Fruit fly (Drosophila melanogaster) whole organism, embryonic: Measurements from ENCODE around the gene CG9667.

ENCODE experiments used
- Asciz ChIP-seq: fragments of 200-800 bp; sonication (Bioruptor generic); optimal IDR thresholded peaks from 2 replicates; lab custom pipeline; 2017; ENCODE audit warnings: missing biosample characterization, mild to moderate bottlenecking, missing genetic modification characterization, missing genetic modification reagents
- B-H2 ChIP-seq: fragments of 200-800 bp; sonication (Bioruptor generic); optimal IDR thresholded peaks from 2 replicates; lab custom pipeline; 2018; ENCODE audit warnings: missing biosample characterization, mild to moderate bottlenecking, missing genetic modification characterization
- BtbVII ChIP-seq: fragments of 200-800 bp; sonication (Bioruptor generic); optimal IDR thresholded peaks from 3 replicates; lab custom pipeline; 2017; ENCODE audit warnings: missing biosample characterization, mild to moderate bottlenecking, missing genetic modification characterization
- CG10366 ChIP-seq: fragments of 200-800 bp; sonication (Bioruptor generic); IDR thresholded peaks from 2 replicates; pipeline ENCODE4 v1.3.6; 2022; ENCODE audit warnings: missing biosample characterization, missing genetic modification characterization
- CG11504 ChIP-seq: fragments of 200-800 bp; sonication (Bioruptor generic); optimal IDR thresholded peaks from 3 replicates; lab custom pipeline; 2019; ENCODE audit warnings: missing biosample characterization, mild to moderate bottlenecking, missing genetic modification characterization, moderate library complexity
- CG12659 ChIP-seq: fragments of 200-800 bp; sonication (Bioruptor generic); optimal IDR thresholded peaks from 3 replicates; lab custom pipeline; 2017; ENCODE audit warnings: mild to moderate bottlenecking, missing biosample characterization, missing genetic modification reagents, missing genetic modification characterization
- CG13287 ChIP-seq: fragments of 200-800 bp; sonication (Bioruptor generic); IDR thresholded peaks from 2 replicates; pipeline ENCODE4 v1.3.6; 2022; ENCODE audit warnings: missing biosample characterization, missing genetic modification characterization; ENCODE audit not compliant: partially characterized antibody
- CG15514 ChIP-seq: fragments of 200-800 bp; sonication (Bioruptor generic); optimal IDR thresholded peaks from 3 replicates; lab custom pipeline; 2017; ENCODE audit warnings: missing biosample characterization, missing genetic modification characterization, mild to moderate bottlenecking, moderate library complexity, missing genetic modification reagents
- CG17802 ChIP-seq: fragments of 200-800 bp; sonication (Bioruptor generic); optimal IDR thresholded peaks from 2 replicates; lab custom pipeline; 2018; ENCODE audit warnings: missing biosample characterization, mild to moderate bottlenecking, missing genetic modification characterization, moderate library complexity
- CG18262 ChIP-seq: fragments of 200-800 bp; optimal IDR thresholded peaks from 3 replicates; lab custom pipeline; 2019; ENCODE audit warnings: missing biosample characterization, mild to moderate bottlenecking, missing genetic modification characterization, moderate library complexity
- CG2889 ChIP-seq: fragments of 200-800 bp; sonication (Bioruptor generic); IDR thresholded peaks from 3 replicates; pipeline ENCODE4 v1.3.6; 2022; ENCODE audit warnings: missing biosample characterization, missing genetic modification characterization
- CG30020 ChIP-seq: fragments of 200-800 bp; optimal IDR thresholded peaks from 2 replicates; lab custom pipeline; 2019; ENCODE audit warnings: missing biosample characterization, mild to moderate bottlenecking, missing genetic modification characterization, moderate library complexity
- CG3065 ChIP-seq: fragments of 200-800 bp; sonication (Bioruptor generic); optimal IDR thresholded peaks from 2 replicates; lab custom pipeline; 2016; ENCODE audit warnings: missing biosample characterization, missing genetic modification characterization
- CG31224 ChIP-seq: fragments of 200-800 bp; sonication (Bioruptor generic); IDR thresholded peaks from 2 replicates; pipeline ENCODE4 v1.3.6; 2022; ENCODE audit warnings: missing biosample characterization, missing genetic modification characterization
- CG32532 ChIP-seq: fragments of 200-800 bp; sonication (Bioruptor generic); IDR thresholded peaks from 2 replicates; pipeline ENCODE4 v1.3.6; 2022; ENCODE audit warnings: missing biosample characterization, missing genetic modification characterization
- CG34224 ChIP-seq: fragments of 200-800 bp; sonication (Bioruptor generic); IDR thresholded peaks from 3 replicates; pipeline ENCODE4 v1.3.6; 2022; ENCODE audit warnings: missing biosample characterization, missing genetic modification characterization; ENCODE audit not compliant: partially characterized antibody
- CG3847 ChIP-seq: fragments of 200-800 bp; sonication (Bioruptor generic); IDR thresholded peaks from 2 replicates; pipeline ENCODE4 v1.3.6; 2022; ENCODE audit warnings: missing biosample characterization, missing genetic modification characterization
- CG5953 ChIP-seq: fragments of 200-800 bp; sonication (Bioruptor generic); IDR thresholded peaks from 2 replicates; pipeline ENCODE4 v1.3.6; 2022; ENCODE audit warnings: missing biosample characterization, missing genetic modification characterization
- CG6654 ChIP-seq: fragments of 200-800 bp; sonication (Bioruptor generic); optimal IDR thresholded peaks from 2 replicates; lab custom pipeline; 2017; ENCODE audit warnings: missing biosample characterization, mild to moderate bottlenecking, missing genetic modification characterization
- CG6813 ChIP-seq: fragments of 200-800 bp; sonication (Bioruptor generic); optimal IDR thresholded peaks from 2 replicates; lab custom pipeline; 2017; ENCODE audit warnings: missing biosample characterization, missing genetic modification characterization, mild to moderate bottlenecking, moderate library complexity, missing genetic modification reagents
- CG9609 ChIP-seq: fragments of 200-800 bp; sonication (Bioruptor generic); optimal IDR thresholded peaks from 3 replicates; lab custom pipeline; 2016; ENCODE audit warnings: missing biosample characterization, missing genetic modification characterization
- Hmx ChIP-seq: fragments of 200-800 bp; sonication (Bioruptor generic); optimal IDR thresholded peaks from 2 replicates; lab custom pipeline; 2016; ENCODE audit warnings: missing biosample characterization, missing genetic modification characterization
- Nf-YB ChIP-seq: fragments of 200-800 bp; sonication (Bioruptor generic); optimal IDR thresholded peaks from 3 replicates; lab custom pipeline; 2019; ENCODE audit warnings: missing biosample characterization, mild to moderate bottlenecking, missing genetic modification characterization, moderate library complexity
- Pdp1 ChIP-seq, 2 experiments: fragments of 200-800 bp; sonication (Bioruptor generic); optimal IDR thresholded peaks; 3 replicates each; lab custom pipeline; 2016; ENCODE audit warnings: missing biosample characterization in 2 of 2, missing genetic modification characterization in 2 of 2, mild to moderate bottlenecking in 1 of 2, moderate library complexity in 1 of 2
- ap ChIP-seq: fragments of 200-800 bp; sonication (Bioruptor generic); IDR thresholded peaks from 2 replicates; pipeline ENCODE4 v1.3.6; 2022; ENCODE audit warnings: missing biosample characterization, missing genetic modification characterization
- ara ChIP-seq: fragments of 200-800 bp; sonication (Bioruptor generic); IDR thresholded peaks from 2 replicates; pipeline ENCODE4 v1.3.6; 2022; ENCODE audit warnings: missing biosample characterization, missing genetic modification characterization
- ash1 ChIP-seq: fragments of 200-800 bp; sonication (Bioruptor generic); optimal IDR thresholded peaks from 2 replicates; lab custom pipeline; 2018; ENCODE audit warnings: missing biosample characterization, mild to moderate bottlenecking, missing genetic modification characterization
- ato ChIP-seq: fragments of 200-800 bp; sonication (Bioruptor generic); IDR thresholded peaks from 2 replicates; pipeline ENCODE4 v1.3.6; 2022; ENCODE audit warnings: missing biosample characterization, missing genetic modification characterization; ENCODE audit not compliant: partially characterized antibody
- crc ChIP-seq: fragments of 200-800 bp; sonication (Bioruptor generic); optimal IDR thresholded peaks from 2 replicates; lab custom pipeline; 2016; ENCODE audit warnings: missing biosample characterization, missing genetic modification characterization
- croc ChIP-seq: fragments of 200-800 bp; sonication (Bioruptor generic); conservative IDR thresholded peaks from 3 replicates; pipeline ENCODE4 v1.3.6; 2022; ENCODE audit warnings: missing biosample characterization, missing genetic modification characterization
- dan ChIP-seq: fragments of 200-800 bp; sonication (Bioruptor generic); IDR thresholded peaks from 2 replicates; pipeline ENCODE4 v1.3.6; 2022; ENCODE audit warnings: missing biosample characterization, missing genetic modification characterization
- dati ChIP-seq: fragments of 200-800 bp; sonication (Bioruptor generic); IDR thresholded peaks from 2 replicates; pipeline ENCODE4 v1.3.6; 2022; ENCODE audit warnings: missing biosample characterization, missing genetic modification characterization
- dimm ChIP-seq: fragments of 200-800 bp; sonication (Bioruptor generic); IDR thresholded peaks from 2 replicates; pipeline ENCODE4 v1.3.6; 2022; ENCODE audit warnings: missing biosample characterization, missing genetic modification characterization
- ems ChIP-seq: fragments of 200-800 bp; sonication (Bioruptor generic); optimal IDR thresholded peaks from 3 replicates; lab custom pipeline; 2016; ENCODE audit warnings: missing biosample characterization, missing genetic modification characterization
- ewg ChIP-seq: fragments of 200-800 bp; sonication (Bioruptor generic); optimal IDR thresholded peaks from 3 replicates; lab custom pipeline; 2017; ENCODE audit warnings: mild to moderate bottlenecking, missing biosample characterization, missing genetic modification reagents, missing genetic modification characterization
- fru ChIP-seq: fragments of >200 bp; optimal IDR thresholded peaks from 2 replicates; lab custom pipeline; 2017
- gem ChIP-seq: fragments of 200-800 bp; sonication (Bioruptor generic); optimal IDR thresholded peaks from 2 replicates; lab custom pipeline; 2019; ENCODE audit warnings: missing biosample characterization, mild to moderate bottlenecking, missing genetic modification characterization, moderate library complexity
- hth ChIP-seq: fragments of >200 bp; optimal IDR thresholded peaks from 2 replicates; lab custom pipeline; 2017; ENCODE audit warnings: inconsistent platforms
- insv ChIP-seq, 2 experiments: fragments of 200-800 bp; sonication (Bioruptor generic); optimal IDR thresholded peaks; 3 replicates each; lab custom pipeline; 2016 to 2018; ENCODE audit warnings: missing biosample characterization in 2 of 2, missing genetic modification characterization in 2 of 2
- mam ChIP-seq: fragments of 200-800 bp; sonication (Bioruptor generic); optimal IDR thresholded peaks from 3 replicates; lab custom pipeline; 2016; ENCODE audit warnings: missing biosample characterization, missing genetic modification characterization
- mld ChIP-seq: fragments of 200-800 bp; sonication (Bioruptor generic); IDR thresholded peaks from 3 replicates; pipeline ENCODE4 v1.3.6; 2022; ENCODE audit warnings: missing biosample characterization, missing genetic modification characterization; ENCODE audit not compliant: partially characterized antibody
- otp ChIP-seq: fragments of 200-800 bp; sonication (Bioruptor generic); IDR thresholded peaks from 3 replicates; pipeline ENCODE4, ENCODE4 v1.3.6; 2022; ENCODE audit warnings: missing biosample characterization, missing genetic modification characterization
- peb ChIP-seq: fragments of 200-800 bp; sonication (Bioruptor generic); IDR thresholded peaks from 2 replicates; pipeline ENCODE4 v1.3.6; 2022; ENCODE audit warnings: missing biosample characterization, missing genetic modification characterization
- pita ChIP-seq: fragments of 200-800 bp; sonication (Bioruptor generic); optimal IDR thresholded peaks from 2 replicates; lab custom pipeline; 2017; ENCODE audit warnings: missing biosample characterization, mild to moderate bottlenecking, missing genetic modification characterization
- scrt ChIP-seq: fragments of 200-800 bp; sonication (Bioruptor generic); optimal IDR thresholded peaks from 2 replicates; lab custom pipeline; 2018; ENCODE audit warnings: missing biosample characterization, mild to moderate bottlenecking, missing genetic modification characterization, moderate library complexity
- sr ChIP-seq: fragments of 200-800 bp; sonication (Bioruptor generic); IDR thresholded peaks from 3 replicates; pipeline ENCODE4 v1.3.6; 2022; ENCODE audit warnings: missing biosample characterization, missing genetic modification characterization
- ssp ChIP-seq: fragments of 200-800 bp; sonication (Bioruptor generic); IDR thresholded peaks from 2 replicates; pipeline ENCODE4 v1.3.6; 2022; ENCODE audit warnings: missing biosample characterization, missing genetic modification characterization
- twi ChIP-seq: fragments of 200-800 bp; optimal IDR thresholded peaks from 2 replicates; lab custom pipeline; 2019; ENCODE audit warnings: missing biosample characterization, mild to moderate bottlenecking, missing genetic modification characterization, moderate library complexity
- vvl ChIP-seq: fragments of 200-800 bp; sonication (Bioruptor generic); IDR thresholded peaks from 2 replicates; pipeline ENCODE4 v1.3.6; 2022; ENCODE audit warnings: missing biosample characterization, missing genetic modification characterization
- wor ChIP-seq: fragments of 200-800 bp; sonication (Bioruptor generic); IDR thresholded peaks from 2 replicates; pipeline ENCODE4 v1.3.6; 2022; ENCODE audit warnings: missing biosample characterization, missing genetic modification characterization

Gene CG9667

DNA sequence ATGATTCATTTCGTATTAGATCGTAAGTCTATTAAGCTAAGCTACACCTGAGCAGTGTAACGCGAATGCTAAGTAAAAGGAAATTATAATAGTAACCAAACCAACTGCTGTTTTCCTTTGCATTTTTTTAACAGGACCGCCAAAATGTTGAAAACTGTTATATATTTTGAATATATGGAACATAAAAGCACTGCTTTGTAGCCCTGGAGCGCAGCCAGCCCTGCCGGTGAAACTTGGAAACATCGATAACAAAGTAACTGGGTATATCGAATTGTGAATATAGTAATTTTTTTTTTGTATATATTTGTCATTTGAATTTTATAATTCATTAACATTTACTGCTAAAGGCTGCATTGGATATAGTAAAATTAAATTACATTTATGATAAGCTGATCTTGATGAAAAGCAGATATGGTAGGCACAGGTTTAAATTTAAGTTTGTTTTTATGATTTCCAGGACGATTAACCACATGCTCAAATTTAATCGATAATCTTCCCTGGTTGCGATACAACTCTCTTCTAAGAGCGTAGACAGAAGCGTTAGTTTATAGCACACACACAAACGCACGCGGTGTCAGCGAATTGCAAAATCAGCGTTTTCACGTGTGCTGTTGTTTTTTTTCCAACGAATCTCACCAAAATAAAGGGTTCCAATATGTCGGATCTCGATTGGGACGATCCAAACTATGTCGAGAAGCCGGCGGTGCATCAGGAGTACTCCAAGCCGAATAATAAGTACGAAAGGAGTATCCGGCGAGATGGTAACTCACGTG is 3.8 kb downstream of the CG9667 start, which contains the start of gene CG7878 (continued):
- peak; percentile 59 to 68 for TF ChIP-seq Pdp1 (GFP tag; optimal IDR thresholded peaks at IDR 0.05; lab: Kevin White, UChicago)
- TF ChIP-seq twi (tag; lab: Kevin White, UChicago), result peak; percentile 17
- TF ChIP-seq CG13287 (GFP tag; lab: Robert Waterston, UW), result peak; percentile 86
- TF ChIP-seq CG31224 (GFP tag; lab: Robert Waterston, UW), result 0 out of 2 replicates have a peak, but pooled peaks have one; percentile 7
- 0 out of 3 replicates have a peak, but pooled peaks have one; percentile 28 for TF ChIP-seq mld (GFP tag; lab: Robert Waterston, UW)
- 0 out of 2 replicates have a peak, but pooled peaks have one; percentile 34 for TF ChIP-seq CG10366 (GFP tag; lab: Robert Waterston, UW)
- peak; percentile 8 for TF ChIP-seq ewg (GFP tag; lab: Kevin White, UChicago)
- peak; percentile 61 for TF ChIP-seq ems (GFP tag; lab: Kevin White, UChicago)
- no peak for TF ChIP-seq dan (GFP tag; lab: Robert Waterston, UW)
- peak; percentile 65 for TF ChIP-seq CG11504
- no peak for TF ChIP-seq CG3065 (GFP tag; lab: Kevin White, UChicago)
- no peak for TF ChIP-seq CG6654 (GFP tag; lab: Kevin White, UChicago)
- TF ChIP-seq dati (GFP tag; lab: Robert Waterston, UW), result no peak
- TF ChIP-seq wor (GFP tag; lab: Robert Waterston, UW), result no peak
- no peak for TF ChIP-seq ara (GFP tag; lab: Robert Waterston, UW)
- no peak for TF ChIP-seq sr (GFP tag; lab: Robert Waterston, UW)
- TF ChIP-seq BtbVII (GFP tag; lab: Kevin White, UChicago), result no peak
- TF ChIP-seq peb (GFP tag; lab: Robert Waterston, UW), result no peak
- TF ChIP-seq dimm (GFP tag; lab: Robert Waterston, UW), result no peak
- TF ChIP-seq CG3847, result peak; percentile 63
- TF ChIP-seq CG6813, result no peak
- no peak for TF ChIP-seq pita (GFP tag; lab: Kevin White, UChicago)
- no peak for TF ChIP-seq CG17802 (tag; lab: Kevin White, UChicago)
- TF ChIP-seq croc (GFP tag; lab: Robert Waterston, UW), result no peak
- TF ChIP-seq CG15514, result peak; percentile 85
- TF ChIP-seq ap (GFP tag; lab: Robert Waterston, UW), result no peak
- TF ChIP-seq mam (GFP tag; lab: Kevin White, UChicago), result peak; percentile 78
- peak; percentile 81 for TF ChIP-seq CG32532 (GFP tag; lab: Robert Waterston, UW)
- TF ChIP-seq CG5953 (GFP tag; lab: Robert Waterston, UW), result no peak
- TF ChIP-seq Asciz (GFP tag; lab: Kevin White, UChicago), result peak; percentile 4
- peak; percentile 79 for TF ChIP-seq vvl (GFP tag; lab: Robert Waterston, UW)
- peak; percentile 42 for TF ChIP-seq B-H2 (GFP tag; lab: Kevin White, UChicago)
- TF ChIP-seq Hmx (GFP tag; lab: Kevin White, UChicago), result no peak
- no peak for TF ChIP-seq fru (lab: Kevin White, UChicago)
- TF ChIP-seq CG2889 (GFP tag; lab: Robert Waterston, UW), result no peak
- no peak for TF ChIP-seq hth (lab: Kevin White, UChicago)
- peak; percentile 36 for TF ChIP-seq CG18262 (tag; lab: Kevin White, UChicago)
- TF ChIP-seq CG30020 (tag; lab: Kevin White, UChicago), result peak; percentile 29
- peak; percentile 65 for TF ChIP-seq gem (tag; lab: Kevin White, UChicago)
- peak; percentile 79; the same call in 2 of the 3 replicates for TF ChIP-seq CG34224 (GFP tag; lab: Robert Waterston, UW)
- no peak for TF ChIP-seq otp (GFP tag; lab: Robert Waterston, UW)
- TF ChIP-seq crc (GFP tag; lab: Kevin White, UChicago), result no peak
- no peak for TF ChIP-seq Nf-YB (GFP tag; lab: Kevin White, UChicago)
- TF ChIP-seq insv (GFP tag; optimal IDR thresholded peaks at IDR 0.05; lab: Kevin White, UChicago), result peak in 1 of 2 experiments; percentile 20
- no peak for TF ChIP-seq ssp
- peak; percentile 52 for TF ChIP-seq scrt (GFP tag; lab: Kevin White, UChicago)
- peak; percentile 71; the same call in 1 of the 2 replicates for TF ChIP-seq ato (GFP tag; lab: Robert Waterston, UW)
- no peak for TF ChIP-seq CG9609
- peak; percentile 81 for TF ChIP-seq CG12659 (GFP tag; lab: Kevin White, UChicago)
- peak; percentile 9 for TF ChIP-seq ash1 (GFP tag; lab: Kevin White, UChicago)
